Worm (Caenorhabditis elegans): ENCODE data around the gene clec-171.

clec-171 gene

ce11 chrIV:1455006-1455405 is 27.8 kb upstream of the clec-171 start:
- TF ChIP-seq mep-1 (tag; optimal IDR thresholded peaks at IDR 0.05) (no peak), drap-1 (GFP tag; optimal IDR thresholded peaks at IDR 0.05) (no peak), ceh-43 (GFP tag; optimal IDR thresholded peaks at IDR 0.05) (no peak), blmp-1 (tag; optimal IDR thresholded peaks at IDR 0.05) (no peak), nhr-12 (tag; optimal IDR thresholded peaks at IDR 0.05) (no peak), unc-39 (tag; optimal IDR thresholded peaks at IDR 0.05) (no peak), nhr-237 (tag; optimal IDR thresholded peaks at IDR 0.05) (no peak), ceh-39 (tag; optimal IDR thresholded peaks at IDR 0.05) (no peak), lin-32 (GFP tag; optimal IDR thresholded peaks at IDR 0.05) (no peak), sem-2 (GFP tag; optimal IDR thresholded peaks at IDR 0.05) (no peak), mab-5 (tag; optimal IDR thresholded peaks at IDR 0.05) (no peak), mls-2 (tag; optimal IDR thresholded peaks at IDR 0.05) (no peak), cnd-1 (tag; optimal IDR thresholded peaks at IDR 0.05) (no peak), sptf-1 (tag; optimal IDR thresholded peaks at IDR 0.05) (no peak), ces-1 (GFP tag; optimal IDR thresholded peaks at IDR 0.05) (no peak), unc-62 (GFP tag; optimal IDR thresholded peaks at IDR 0.05) (no peak), tbx-8 (GFP tag; optimal IDR thresholded peaks at IDR 0.05) (no peak), elt-3 (tag; optimal IDR thresholded peaks at IDR 0.05) (no peak), zip-8 (tag; optimal IDR thresholded peaks at IDR 0.05) (no peak), elt-1 (tag; optimal IDR thresholded peaks at IDR 0.05; ENCODE audit: borderline replicate concordance, insufficient read depth) (no peak)

- no peak for TF ChIP-seq elt-1 (tag; optimal IDR thresholded peaks at IDR 0.05; ENCODE audit: borderline replicate concordance, insufficient read depth)
- peak; percentile 13 for TF ChIP-seq nhr-28 (tag; optimal IDR thresholded peaks at IDR 0.05)
- TF ChIP-seq unc-120 (tag; optimal IDR thresholded peaks at IDR 0.05; ENCODE audit: poor library complexity, severe bottlenecking): no peak
Observed at ce11 chrIV:1454194-1454593, 27.0 kb upstream of the clec-171 start.

ce11 chrIV:1453451-1453850 is 26.3 kb upstream of the clec-171 start:
- TF ChIP-seq drap-1 (GFP tag; optimal IDR thresholded peaks at IDR 0.05) (no peak), lin-13 (tag; optimal IDR thresholded peaks at IDR 0.05) (no peak), mls-2 (tag; optimal IDR thresholded peaks at IDR 0.05) (no peak), ces-1 (GFP tag; optimal IDR thresholded peaks at IDR 0.05) (no peak), elt-3 (tag; optimal IDR thresholded peaks at IDR 0.05) (no peak), sptf-1 (tag; optimal IDR thresholded peaks at IDR 0.05) (no peak), pha-4 (tag; optimal IDR thresholded peaks at IDR 0.05) (no peak)

- TF ChIP-seq lin-32 (GFP tag; optimal IDR thresholded peaks at IDR 0.05): no peak
- TF ChIP-seq nhr-28 (tag; optimal IDR thresholded peaks at IDR 0.05): no peak
- TF ChIP-seq drap-1 (GFP tag; optimal IDR thresholded peaks at IDR 0.05): no peak
- no peak for TF ChIP-seq lsy-2 (tag; optimal IDR thresholded peaks at IDR 0.05)
- TF ChIP-seq nhr-237 (tag; optimal IDR thresholded peaks at IDR 0.05): no peak
- TF ChIP-seq M03D4.4 (tag; optimal IDR thresholded peaks at IDR 0.05): no peak
- TF ChIP-seq nhr-76 (tag; optimal IDR thresholded peaks at IDR 0.05): no peak
- no peak for TF ChIP-seq sptf-1 (tag; optimal IDR thresholded peaks at IDR 0.05)
- no peak for TF ChIP-seq ceh-83 (GFP tag; optimal IDR thresholded peaks at IDR 0.05)
- no peak for TF ChIP-seq ces-1 (GFP tag; optimal IDR thresholded peaks at IDR 0.05)
- TF ChIP-seq nhr-12 (tag; optimal IDR thresholded peaks at IDR 0.05): no peak
- TF ChIP-seq ztf-11 (tag; optimal IDR thresholded peaks at IDR 0.05): no peak
- no peak for TF ChIP-seq blmp-1 (tag; optimal IDR thresholded peaks at IDR 0.05)
- no peak for TF ChIP-seq elt-1 (tag; optimal IDR thresholded peaks at IDR 0.05; ENCODE audit: borderline replicate concordance, insufficient read depth)
- TF ChIP-seq bed-3 (GFP tag; optimal IDR thresholded peaks at IDR 0.05): no peak
- TF ChIP-seq unc-62 (GFP tag; optimal IDR thresholded peaks at IDR 0.05): no peak
- TF ChIP-seq unc-39 (tag; optimal IDR thresholded peaks at IDR 0.05): no peak
Observed at ce11 chrIV:1452480-1452879, 25.3 kb upstream of the clec-171 start.

ce11 chrIV:1445920-1446319 is 18.7 kb upstream of the clec-171 start, which contains the start of gene clp-7:
Gene clp-7 (minus strand): TSS chrIV:1445966.
- TF ChIP-seq lin-32 (GFP tag; optimal IDR thresholded peaks at IDR 0.05) (no peak), hlh-1 (tag; optimal IDR thresholded peaks at IDR 0.05) (peak; percentile 22)
